Worm (Caenorhabditis elegans): ENCODE results near the gene twk-45.

ce11 chrIII:2804461-2804860, 2.8 kb upstream of the twk-45 start:
- peak; percentile 96 for TF ChIP-seq pha-4 (tag; optimal IDR thresholded peaks at IDR 0.05)
- peak; percentile 42 for TF ChIP-seq snpc-4 (tag; optimal IDR thresholded peaks at IDR 0.05)
- no peak for TF ChIP-seq aly-2 (tag; optimal IDR thresholded peaks at IDR 0.05)
- TF ChIP-seq mdl-1 (tag; optimal IDR thresholded peaks at IDR 0.05) = no peak
- no peak for TF ChIP-seq ceh-28 (tag; optimal IDR thresholded peaks at IDR 0.05)
- no peak for TF ChIP-seq fos-1 (tag; optimal IDR thresholded peaks at IDR 0.05)
- TF ChIP-seq nhr-28 (tag; optimal IDR thresholded peaks at IDR 0.05) = no peak

Data from whole organism, L3 larva.